Worm (Caenorhabditis elegans): ENCODE results near the gene meg-2.

ce11 chrX:13886195-13886594 lies 39.7 kb downstream of the meg-2 start:
- TF ChIP-seq dao-5 (tag; optimal IDR thresholded peaks at IDR 0.05), result no peak
- no peak for TF ChIP-seq him-1 (tag; optimal IDR thresholded peaks at IDR 0.05)
